Fruit fly (Drosophila melanogaster) S2 (cell line): ENCODE measurements around the gene Nepl17.

Experiments
- CG8478 ChIP-seq: fragments of >200 bp; optimal IDR thresholded peaks from 2 replicates; lab custom pipeline; 2018
- CTCF ChIP-seq, 2 experiments: fragments of >200 bp; optimal IDR thresholded peaks; 2 replicates each; lab custom pipeline; 2018

Nepl17 gene

dm6 chr3R:28872605-28873004 is at the start of gene Nepl17:
Nepl17 (plus strand) TSS chr3R:28872905.
- TF ChIP-seq CTCF (optimal IDR thresholded peaks at IDR 0.05; lab: Kevin White, UChicago) (no peak), CG8478 (lab: Kevin White, UChicago) (no peak)

- no peak for TF ChIP-seq CTCF (optimal IDR thresholded peaks at IDR 0.05; lab: Kevin White, UChicago)
- no peak for TF ChIP-seq CG8478 (lab: Kevin White, UChicago)
Observed at dm6 chr3R:28827222-28827621, 45.5 kb upstream of the Nepl17 start.

dm6 chr3R:28829328-28829916 is 43.3 kb upstream of the Nepl17 start:
- TF ChIP-seq CTCF (optimal IDR thresholded peaks at IDR 0.05; lab: Kevin White, UChicago), result no peak
- TF ChIP-seq CG8478 (lab: Kevin White, UChicago), result no peak

- no peak for TF ChIP-seq CTCF (optimal IDR thresholded peaks at IDR 0.05; lab: Kevin White, UChicago)
- TF ChIP-seq CG8478 (lab: Kevin White, UChicago), result no peak
Observed at dm6 chr3R:28830746-28831145, 42.0 kb upstream of the Nepl17 start.

dm6 chr3R:28831172-28831571 is 41.5 kb upstream of the Nepl17 start:
- TF ChIP-seq CTCF (optimal IDR thresholded peaks at IDR 0.05; lab: Kevin White, UChicago), result no peak
- no peak for TF ChIP-seq CG8478 (lab: Kevin White, UChicago)

dm6 chr3R:28831626-28832267 is 41.0 kb upstream of the Nepl17 start, which contains the start of gene WASp:
WASp (minus strand) TSS chr3R:28832024.
- TF ChIP-seq CG8478 (lab: Kevin White, UChicago), result no peak
- TF ChIP-seq CTCF (optimal IDR thresholded peaks at IDR 0.05; lab: Kevin White, UChicago), result peak in 1 of 2 experiments; percentile 24

dm6 chr3R:28840620-28841019 is 32.1 kb upstream of the Nepl17 start:
- TF ChIP-seq CG8478 (lab: Kevin White, UChicago), result no peak
- TF ChIP-seq CTCF (optimal IDR thresholded peaks at IDR 0.05; lab: Kevin White, UChicago), result no peak

dm6 chr3R:28841968-28842367 is 30.7 kb upstream of the Nepl17 start:
- TF ChIP-seq CTCF (optimal IDR thresholded peaks at IDR 0.05; lab: Kevin White, UChicago), result no peak
- no peak for TF ChIP-seq CG8478 (lab: Kevin White, UChicago)

dm6 chr3R:28842431-28842830 is 30.3 kb upstream of the Nepl17 start:
- TF ChIP-seq CTCF (optimal IDR thresholded peaks at IDR 0.05; lab: Kevin White, UChicago) (no peak), CG8478 (lab: Kevin White, UChicago) (no peak)

dm6 chr3R:28843776-28844610 is 28.7 kb upstream of the Nepl17 start:
- TF ChIP-seq CTCF (optimal IDR thresholded peaks at IDR 0.05; lab: Kevin White, UChicago) (no peak), CG8478 (lab: Kevin White, UChicago) (no peak)

dm6 chr3R:28844611-28845376 is 27.9 kb upstream of the Nepl17 start, which contains the start of the genes Apc and spg:
Apc (minus strand) TSS chr3R:28844748.
spg (plus strand) TSS chr3R:28845270.
- TF ChIP-seq CG8478 (lab: Kevin White, UChicago) (no peak), CTCF (optimal IDR thresholded peaks at IDR 0.05; lab: Kevin White, UChicago) (peak; percentile 59 to 63)

- TF ChIP-seq CG8478 (lab: Kevin White, UChicago) (no peak), CTCF (optimal IDR thresholded peaks at IDR 0.05; lab: Kevin White, UChicago) (no peak)
Observed at dm6 chr3R:28845377-28845876, 27.3 kb upstream of the Nepl17 start.

dm6 chr3R:28845981-28846380 is 26.7 kb upstream of the Nepl17 start:
- no peak for TF ChIP-seq CG8478 (lab: Kevin White, UChicago)
- no peak for TF ChIP-seq CTCF (optimal IDR thresholded peaks at IDR 0.05; lab: Kevin White, UChicago)
